Fruit fly (Drosophila melanogaster): Measurements from ENCODE around the gene SerRS.

Gene SerRS

DNA sequence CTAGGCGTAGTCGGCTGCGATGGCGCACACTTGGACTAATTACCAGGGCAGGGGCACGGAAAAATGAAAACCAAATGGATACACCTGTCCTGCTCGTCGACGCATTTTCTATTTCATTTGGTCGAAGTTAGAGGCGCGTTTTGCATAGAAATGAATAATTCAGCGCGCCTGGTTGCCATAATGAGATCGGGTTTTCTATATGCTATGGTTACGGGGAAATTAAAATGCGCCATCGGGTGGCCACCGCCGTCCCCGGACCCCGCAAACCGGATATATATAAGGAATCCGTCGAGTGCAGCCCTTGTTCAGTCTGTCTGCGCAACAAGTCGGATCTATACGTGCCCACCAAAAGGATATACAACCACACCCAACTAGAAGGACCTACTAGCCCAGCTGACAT, 6.4 kb upstream of the SerRS start, which contains the start of gene FASN2:
Gene FASN2 (plus strand): TSS at position 301 of the 400 bp plus-strand sequence.
- TF ChIP-seq Dll (optimal IDR thresholded peaks at IDR 0.05) (no peak), psq (optimal IDR thresholded peaks at IDR 0.05) (no peak), EcR (GFP tag; optimal IDR thresholded peaks at IDR 0.05) (no peak), CG8478 (optimal IDR thresholded peaks at IDR 0.05) (no peak), pan (optimal IDR thresholded peaks at IDR 0.05) (no peak), usp (GFP tag; optimal IDR thresholded peaks at IDR 0.05) (no peak)

DNA sequence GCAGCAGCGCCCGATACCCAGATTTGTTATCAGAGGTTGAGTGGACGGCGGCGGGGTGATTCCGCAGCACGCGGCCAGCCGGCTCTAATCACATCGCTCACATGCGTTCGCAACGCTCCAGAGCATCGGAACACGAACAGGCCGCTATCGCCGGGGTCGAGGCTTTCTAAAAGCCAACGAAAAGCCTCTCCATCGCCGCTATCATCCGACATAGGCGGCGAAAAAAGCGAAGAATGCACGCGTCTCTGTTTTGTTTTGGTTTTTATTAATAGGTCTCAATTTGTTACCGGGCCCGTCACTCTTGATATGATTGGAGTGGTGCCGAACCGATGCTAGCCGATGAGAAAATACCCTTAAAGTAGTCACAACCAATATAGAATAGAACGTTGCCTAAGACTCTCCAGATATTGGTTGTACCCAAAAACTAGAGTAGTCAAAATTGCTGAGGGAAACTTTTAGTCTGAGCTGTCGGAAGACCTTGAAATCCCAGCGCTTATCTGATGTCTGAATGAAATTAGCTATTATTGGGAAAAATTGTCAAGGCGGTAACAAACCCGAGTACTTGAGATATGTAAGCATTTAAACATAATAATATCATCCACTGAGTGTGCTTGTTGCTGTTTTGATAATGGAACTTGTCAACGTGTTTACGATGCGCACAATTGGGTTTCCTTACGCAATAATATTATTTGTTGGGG, 4.9 kb upstream of the SerRS start, which contains the start of gene CG17261:
Gene CG17261 (plus strand): TSS at position 634 of the 698 bp plus-strand sequence.
- no peak for TF ChIP-seq Dll (optimal IDR thresholded peaks at IDR 0.05)
- no peak for TF ChIP-seq psq (optimal IDR thresholded peaks at IDR 0.05)
- TF ChIP-seq CG8478 (optimal IDR thresholded peaks at IDR 0.05), result no peak
- TF ChIP-seq EcR (GFP tag; optimal IDR thresholded peaks at IDR 0.05), result no peak
- TF ChIP-seq pan (optimal IDR thresholded peaks at IDR 0.05), result no peak
- no peak for TF ChIP-seq usp (GFP tag; optimal IDR thresholded peaks at IDR 0.05)

DNA sequence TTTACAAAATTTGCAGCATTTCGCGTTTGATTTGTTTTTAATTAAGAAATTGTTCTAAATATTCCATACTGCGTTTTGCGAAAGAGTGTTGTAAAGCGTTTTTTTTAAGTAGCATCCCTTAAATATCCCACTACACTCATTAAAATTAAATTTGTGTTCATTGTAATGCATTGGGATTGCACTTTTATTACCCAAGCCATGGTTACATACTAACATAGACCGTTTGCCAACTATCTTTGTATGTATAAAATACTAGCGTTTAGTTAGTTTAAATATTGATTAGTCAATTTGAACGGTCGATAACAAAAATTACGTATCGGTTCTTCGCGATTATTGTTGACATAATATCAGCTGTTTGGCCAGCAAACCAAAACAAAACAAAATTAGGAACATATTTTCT, 2.6 kb upstream of the SerRS start, which contains the start of the genes cnir and CG17221:
Gene cnir (minus strand): TSS at position 39 of the 400 bp plus-strand sequence.
Gene CG17221 (plus strand): TSS at position 203 of the 400 bp plus-strand sequence.
- no peak for TF ChIP-seq EcR (GFP tag; optimal IDR thresholded peaks at IDR 0.05)
- TF ChIP-seq Dll (optimal IDR thresholded peaks at IDR 0.05), result no peak
- TF ChIP-seq psq (optimal IDR thresholded peaks at IDR 0.05), result no peak
- TF ChIP-seq usp (GFP tag; optimal IDR thresholded peaks at IDR 0.05), result no peak
- no peak for TF ChIP-seq CG8478 (optimal IDR thresholded peaks at IDR 0.05)
- no peak for TF ChIP-seq pan (optimal IDR thresholded peaks at IDR 0.05)

DNA sequence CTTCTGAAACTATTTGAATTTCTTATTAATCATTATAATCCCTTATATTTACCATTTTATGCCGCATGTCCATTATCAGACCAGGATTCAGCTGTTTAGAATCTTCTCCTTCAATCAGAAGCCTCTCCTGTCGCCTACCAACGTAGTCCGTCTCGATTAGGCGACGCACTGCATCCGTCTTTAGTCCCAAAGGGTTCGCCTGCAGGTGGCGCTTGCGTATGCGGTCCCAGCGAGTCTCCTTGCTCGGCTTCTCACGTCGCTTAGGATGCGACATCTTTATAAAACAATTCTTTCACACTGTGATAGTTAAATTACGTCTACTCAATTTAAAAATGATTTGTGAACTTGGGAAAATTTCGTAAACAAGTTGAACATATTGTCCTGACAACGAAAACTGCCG, 2.2 kb downstream of the SerRS start, which contains the start of gene CG17258:
Gene CG17258 (minus strand): TSS at position 380 of the 400 bp plus-strand sequence.
- TF ChIP-seq psq (optimal IDR thresholded peaks at IDR 0.05), result no peak
- no peak for TF ChIP-seq CG8478 (optimal IDR thresholded peaks at IDR 0.05)

DNA sequence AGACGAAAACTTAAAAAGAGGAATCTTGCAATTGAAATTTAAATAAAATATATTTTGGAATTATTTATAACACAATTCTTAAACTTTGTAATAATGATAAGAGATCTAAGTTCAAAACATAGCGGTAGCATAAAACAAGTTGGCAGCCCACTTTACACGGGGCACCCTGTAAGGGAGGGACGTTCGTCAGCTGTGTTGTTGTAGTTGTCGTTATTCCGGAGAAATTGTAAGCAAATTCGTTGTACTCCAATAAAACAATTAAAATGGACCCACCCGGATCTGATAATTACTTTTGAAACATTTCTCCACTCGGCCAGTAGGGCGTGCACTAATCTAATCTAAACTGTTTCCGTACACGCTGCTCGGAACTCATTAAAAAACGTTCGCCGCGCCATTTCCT, 6.9 kb downstream of the SerRS start, which contains the start of gene GABPI:
Gene GABPI (plus strand): TSS at position 190 of the 400 bp plus-strand sequence.
- TF ChIP-seq psq (optimal IDR thresholded peaks at IDR 0.05), result no peak
- TF ChIP-seq EcR (GFP tag; optimal IDR thresholded peaks at IDR 0.05), result no peak
- TF ChIP-seq CG8478 (optimal IDR thresholded peaks at IDR 0.05), result no peak
- TF ChIP-seq usp (GFP tag; optimal IDR thresholded peaks at IDR 0.05), result no peak
- TF ChIP-seq pan (optimal IDR thresholded peaks at IDR 0.05), result no peak
- TF ChIP-seq Dll (optimal IDR thresholded peaks at IDR 0.05), result no peak

DNA sequence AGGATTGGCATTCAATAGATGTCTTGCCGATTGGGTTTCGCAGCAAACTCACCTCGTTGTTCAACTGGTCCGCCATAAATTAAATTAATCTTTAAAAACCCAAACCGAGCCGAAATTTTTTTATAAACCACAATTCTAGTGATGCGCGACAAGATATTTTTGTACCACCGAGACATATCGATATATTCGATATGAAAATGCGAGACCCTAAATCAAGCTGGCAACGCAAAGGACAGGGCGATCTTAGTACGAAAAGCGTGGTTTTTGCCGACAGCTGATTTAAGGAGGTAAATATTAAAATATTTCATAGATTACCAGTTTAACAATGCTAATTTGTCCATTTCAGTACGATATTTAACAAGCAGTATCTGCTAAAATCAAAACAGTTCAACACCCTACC, 8.2 kb downstream of the SerRS start, which contains the start of the genes Sf3b2 and CG17219:
Gene Sf3b2 (minus strand): TSS at position 157 of the 400 bp plus-strand sequence.
Gene CG17219 (plus strand): TSS at position 242 of the 400 bp plus-strand sequence.
- TF ChIP-seq EcR (GFP tag; optimal IDR thresholded peaks at IDR 0.05) (no peak), usp (GFP tag; optimal IDR thresholded peaks at IDR 0.05) (no peak), Dll (optimal IDR thresholded peaks at IDR 0.05) (no peak), pan (optimal IDR thresholded peaks at IDR 0.05) (no peak), CG8478 (optimal IDR thresholded peaks at IDR 0.05) (no peak), psq (optimal IDR thresholded peaks at IDR 0.05) (no peak)

DNA sequence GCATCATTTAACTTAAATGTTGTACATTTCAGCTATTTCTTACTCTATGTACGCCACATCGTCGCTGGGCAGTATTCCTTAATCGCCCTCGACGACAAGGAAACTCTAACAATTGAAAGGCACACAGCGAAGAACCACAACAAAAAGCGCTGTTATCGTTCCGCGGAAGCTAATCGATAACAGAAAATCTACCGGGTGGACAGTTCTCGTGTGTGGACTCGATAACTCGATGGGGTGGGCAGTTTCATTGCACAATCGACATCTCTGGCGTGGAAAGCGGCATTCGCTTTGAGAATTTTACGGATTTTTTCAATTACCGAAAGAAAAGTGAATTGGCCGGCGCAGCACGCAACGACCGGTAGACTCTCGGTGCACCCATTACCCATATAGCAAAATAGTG, 14.2 kb downstream of the SerRS start, which contains the start of the genes alpha4GT1 and Prp40:
Gene alpha4GT1 (minus strand): TSS at position 156 of the 400 bp plus-strand sequence.
Gene Prp40 (plus strand): TSS at position 241 of the 400 bp plus-strand sequence.
- TF ChIP-seq EcR (GFP tag; optimal IDR thresholded peaks at IDR 0.05) (no peak), usp (GFP tag; optimal IDR thresholded peaks at IDR 0.05) (no peak), Dll (optimal IDR thresholded peaks at IDR 0.05) (no peak), pan (optimal IDR thresholded peaks at IDR 0.05) (no peak), psq (optimal IDR thresholded peaks at IDR 0.05) (no peak), CG8478 (optimal IDR thresholded peaks at IDR 0.05) (no peak)

DNA sequence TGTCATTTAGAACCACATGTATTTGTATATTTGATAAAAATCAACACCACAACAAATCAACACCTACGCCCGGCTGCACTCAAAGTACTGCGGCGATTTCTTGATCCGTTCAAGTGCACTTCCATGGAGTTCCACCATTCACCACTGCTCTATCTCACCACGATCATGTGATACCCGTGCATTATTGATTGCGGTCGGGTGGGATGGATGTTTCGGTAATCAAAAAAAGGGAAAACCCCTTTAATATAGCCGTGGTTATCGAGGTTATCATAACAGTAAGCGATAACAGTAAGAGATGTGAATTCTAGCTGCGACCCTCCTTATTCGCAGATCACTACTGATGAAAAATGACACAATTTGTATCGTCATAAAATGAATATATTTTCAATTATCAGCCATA, 19.0 kb downstream of the SerRS start, which contains the start of the genes CG17224 and CG17264:
Gene CG17224 (minus strand): TSS at position 97 of the 400 bp plus-strand sequence.
Gene CG17264 (plus strand): TSS at position 297 of the 400 bp plus-strand sequence.
- no peak for TF ChIP-seq Dll (optimal IDR thresholded peaks at IDR 0.05)
- TF ChIP-seq CG8478 (optimal IDR thresholded peaks at IDR 0.05), result no peak
- no peak for TF ChIP-seq psq (optimal IDR thresholded peaks at IDR 0.05)
- no peak for TF ChIP-seq EcR (GFP tag; optimal IDR thresholded peaks at IDR 0.05)
- no peak for TF ChIP-seq usp (GFP tag; optimal IDR thresholded peaks at IDR 0.05)
- no peak for TF ChIP-seq pan (optimal IDR thresholded peaks at IDR 0.05)

DNA sequence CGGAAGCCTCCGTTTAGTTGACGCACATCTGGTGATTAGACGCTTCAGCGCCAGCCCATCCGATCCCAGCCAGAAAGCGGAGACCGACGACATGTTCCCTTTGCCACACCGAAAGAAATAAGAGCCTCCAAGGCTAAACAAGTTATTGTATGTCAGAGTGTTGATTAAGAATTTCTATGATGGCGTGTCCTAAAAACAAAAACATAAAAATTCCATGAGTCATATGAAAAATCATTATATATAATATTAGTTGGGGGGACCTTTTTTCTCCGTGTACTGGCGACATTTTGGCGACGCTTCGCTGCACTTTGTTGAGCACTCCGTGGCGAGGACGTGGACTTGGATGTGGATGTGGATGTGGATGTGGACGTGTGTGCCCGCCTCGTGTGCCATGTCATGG, 24.4 kb downstream of the SerRS start:
- no peak for TF ChIP-seq psq (optimal IDR thresholded peaks at IDR 0.05)
- no peak for TF ChIP-seq usp (GFP tag; optimal IDR thresholded peaks at IDR 0.05)
- no peak for TF ChIP-seq pan (optimal IDR thresholded peaks at IDR 0.05)
- TF ChIP-seq CG8478 (optimal IDR thresholded peaks at IDR 0.05), result no peak
- no peak for TF ChIP-seq EcR (GFP tag; optimal IDR thresholded peaks at IDR 0.05)
- no peak for TF ChIP-seq Dll (optimal IDR thresholded peaks at IDR 0.05)

DNA sequence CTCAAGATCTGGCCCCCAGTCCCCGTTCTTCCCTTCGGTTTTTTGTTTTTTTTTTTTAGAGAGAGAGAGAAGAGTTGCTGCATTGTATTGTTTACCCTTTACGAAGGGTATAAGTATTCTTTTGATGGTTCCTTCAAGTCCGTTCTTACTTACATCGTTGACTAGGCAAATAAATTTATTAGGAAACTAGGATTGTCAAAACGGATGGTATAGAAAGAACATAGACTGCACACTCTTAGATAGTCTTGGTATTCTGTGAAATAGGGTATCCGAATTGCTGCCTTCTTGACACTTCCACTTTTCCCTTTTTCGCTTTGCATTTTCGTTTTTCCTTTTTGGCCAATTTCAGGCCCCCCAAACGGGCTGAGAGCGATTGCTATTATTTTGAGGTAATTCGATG, 25.7 kb downstream of the SerRS start:
- TF ChIP-seq CG8478 (optimal IDR thresholded peaks at IDR 0.05) (no peak), usp (GFP tag; optimal IDR thresholded peaks at IDR 0.05) (no peak), Dll (optimal IDR thresholded peaks at IDR 0.05) (no peak), EcR (GFP tag; optimal IDR thresholded peaks at IDR 0.05) (no peak)

DNA sequence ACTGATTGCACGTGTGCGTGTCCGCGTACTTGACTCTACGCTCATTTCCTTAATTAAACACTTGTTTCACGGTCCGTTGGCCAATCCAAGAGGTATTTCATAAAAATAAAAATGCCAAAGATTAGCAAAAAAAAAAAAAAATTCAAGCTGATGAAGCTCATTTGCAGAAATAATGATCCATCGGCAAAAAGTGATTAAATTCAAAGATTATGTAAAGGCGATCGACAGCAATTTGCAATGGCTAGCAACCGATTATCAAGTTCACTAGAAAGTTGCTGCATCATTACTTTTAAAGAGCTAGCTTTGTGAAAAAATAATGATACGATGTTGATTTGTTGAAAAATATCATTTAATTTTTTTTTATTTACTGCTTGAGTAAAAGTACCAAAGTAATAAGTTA, 27.8 kb downstream of the SerRS start:
- TF ChIP-seq CG8478 (optimal IDR thresholded peaks at IDR 0.05) (no peak), Dll (optimal IDR thresholded peaks at IDR 0.05) (no peak), EcR (GFP tag; optimal IDR thresholded peaks at IDR 0.05) (no peak), pan (optimal IDR thresholded peaks at IDR 0.05) (no peak), psq (optimal IDR thresholded peaks at IDR 0.05) (no peak), usp (GFP tag; optimal IDR thresholded peaks at IDR 0.05) (no peak)

DNA sequence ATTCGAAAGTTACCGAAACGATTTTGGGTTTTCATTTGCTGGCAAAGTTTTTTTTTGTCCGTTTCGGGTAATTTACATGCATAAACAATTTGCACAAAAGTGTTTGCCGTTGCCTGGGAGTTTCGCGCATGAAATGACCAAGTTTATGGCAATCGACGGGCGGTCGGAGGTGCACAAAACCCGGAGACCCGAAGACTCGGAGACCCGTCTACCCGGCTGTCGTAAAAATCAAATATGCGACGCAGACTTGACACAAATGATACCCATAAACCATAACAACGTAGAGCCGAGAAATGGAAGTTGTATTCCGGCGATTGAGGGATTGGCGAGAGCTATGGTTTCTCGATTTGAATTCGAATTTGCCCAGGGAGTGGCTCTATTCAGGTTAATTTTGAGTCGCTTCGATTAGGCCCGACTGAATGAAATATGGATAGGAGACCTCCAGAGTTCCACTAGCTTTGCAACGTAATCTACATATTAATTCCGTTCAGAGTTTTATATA, 30.2 kb downstream of the SerRS start:
- TF ChIP-seq EcR (GFP tag; optimal IDR thresholded peaks at IDR 0.05) (no peak), CG8478 (optimal IDR thresholded peaks at IDR 0.05) (no peak), pan (optimal IDR thresholded peaks at IDR 0.05) (no peak), usp (GFP tag; optimal IDR thresholded peaks at IDR 0.05) (no peak), psq (optimal IDR thresholded peaks at IDR 0.05) (no peak), Dll (optimal IDR thresholded peaks at IDR 0.05) (no peak)
